Worm (Caenorhabditis elegans) whole organism, dauer: ENCODE measurements around the gene sgcb-1.
"Not testable (repeated sequence)": the region's sequence is repeated elsewhere in the genome, so short reads cannot be mapped to it uniquely, and the experiment has no call there.

Experiments used
- unc-62 ChIP-seq: sonication (generic microtip); optimal IDR thresholded peaks from 2 replicates; lab custom pipeline; 2017; ENCODE audit warnings: missing biosample characterization, missing genetic modification reagents, missing genetic modification characterization

sgcb-1 gene

DNA sequence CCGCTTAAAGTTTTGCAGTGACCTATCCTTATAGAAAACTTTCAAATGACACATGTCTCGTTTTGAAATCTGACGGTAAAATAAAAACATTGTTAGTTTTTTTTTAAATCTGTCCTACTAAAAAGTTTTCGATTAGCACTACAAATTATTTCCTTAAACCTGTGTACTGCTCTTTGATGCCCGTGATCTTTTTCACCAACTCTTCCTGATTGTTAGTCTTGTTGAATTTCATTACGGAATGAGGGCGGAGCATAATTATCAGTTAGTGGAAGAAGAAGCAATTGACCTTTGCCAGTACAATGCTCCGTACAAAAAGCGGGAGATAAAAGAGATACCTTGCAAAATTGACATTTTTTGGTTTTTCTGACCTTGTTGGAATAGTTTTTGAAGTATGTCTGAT is 18.9 kb upstream of the sgcb-1 start, which contains the start of gene K01A2.4:
K01A2.4 (plus strand) TSS at position 301 of the 400 bp plus-strand sequence.
- no peak for TF ChIP-seq unc-62 (GFP tag; lab: Kevin White, UChicago)

DNA sequence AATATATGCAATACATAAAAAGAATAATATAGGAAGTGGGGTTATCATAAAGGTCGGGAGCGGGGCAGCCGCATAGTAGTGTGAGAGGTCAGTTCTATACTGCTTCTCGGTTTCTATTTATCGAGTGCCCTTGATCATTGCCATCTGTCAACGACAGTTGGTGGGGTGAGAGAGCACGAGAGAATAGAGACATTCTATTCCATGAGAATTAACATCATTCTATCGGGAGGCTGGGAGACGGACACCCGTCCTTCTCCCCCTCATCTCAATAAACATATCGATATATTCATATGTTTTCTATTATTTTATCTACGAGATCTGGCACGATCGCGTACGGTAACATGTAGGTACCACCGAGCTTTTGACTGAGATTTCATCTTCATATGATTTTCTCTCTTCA is 14.0 kb upstream of the sgcb-1 start, which contains the start of gene mps-2:
mps-2 (minus strand) TSS at position 101 of the 400 bp plus-strand sequence.
- not testable (repeated sequence) for TF ChIP-seq unc-62 (GFP tag; lab: Kevin White, UChicago)

DNA sequence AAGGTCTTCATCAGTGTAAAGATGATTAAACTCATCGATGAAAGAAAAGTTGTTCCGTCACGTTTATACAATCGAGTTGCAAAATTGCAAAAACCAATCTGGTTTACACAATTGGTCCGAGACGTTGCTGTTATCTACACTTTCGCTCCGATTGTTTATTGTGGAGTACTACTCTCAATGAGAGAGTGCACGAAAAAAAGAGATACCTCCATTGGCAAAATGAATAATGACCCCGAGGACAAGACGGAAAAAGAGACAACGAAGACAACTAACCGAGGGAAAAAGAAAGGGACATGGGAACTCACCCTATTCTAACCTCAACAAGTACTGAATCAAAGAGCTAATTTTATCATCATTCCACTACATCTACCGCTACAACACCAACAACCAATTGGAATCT is 12.6 kb upstream of the sgcb-1 start:
- TF ChIP-seq unc-62 (GFP tag; lab: Kevin White, UChicago), result no peak

- no peak for TF ChIP-seq unc-62 (GFP tag; lab: Kevin White, UChicago)
Measured at ce11 chrII:319459-319858, 6.6 kb upstream of the sgcb-1 start, which contains the start of gene far-7. far-7 (plus strand) TSS chrII:319789.

DNA sequence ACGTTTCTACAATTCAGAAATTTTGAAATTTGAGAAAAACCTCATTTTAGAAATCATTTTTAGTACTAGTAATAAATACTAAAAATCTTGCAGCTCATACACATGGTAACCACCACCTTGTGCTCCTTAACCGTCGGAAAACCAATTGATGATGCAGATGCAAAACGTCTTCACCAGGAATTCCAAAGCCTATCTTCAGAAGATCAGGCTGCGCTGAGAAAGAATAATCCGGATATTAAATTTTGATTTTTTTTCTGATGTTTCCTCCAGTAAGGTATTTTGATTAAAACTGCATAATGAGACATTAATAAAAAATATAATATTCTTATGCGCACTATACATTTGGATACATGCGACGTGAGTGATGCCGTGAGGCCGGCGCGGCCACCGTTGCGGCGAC is 5.3 kb upstream of the sgcb-1 start:
- no peak for TF ChIP-seq unc-62 (GFP tag; lab: Kevin White, UChicago)

DNA sequence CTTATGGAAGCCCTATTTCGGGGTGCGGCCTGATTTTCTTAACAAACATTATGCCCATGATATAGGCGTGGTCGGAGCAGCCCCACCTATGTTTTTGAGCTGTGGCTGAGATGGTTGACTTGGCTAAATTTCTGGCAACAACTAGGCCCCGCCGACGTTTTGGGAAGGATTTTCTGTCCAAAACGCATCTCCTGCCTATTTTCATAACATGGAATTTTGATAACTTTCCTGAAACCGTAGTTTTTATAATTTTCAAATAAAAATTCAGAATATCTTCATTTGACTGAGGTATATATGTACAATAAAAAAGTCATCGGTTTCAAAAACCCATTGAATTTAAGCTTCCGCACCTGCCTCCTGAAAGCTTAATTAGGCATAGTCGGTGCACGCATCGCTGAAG is 4.9 kb upstream of the sgcb-1 start:
- no peak for TF ChIP-seq unc-62 (GFP tag; lab: Kevin White, UChicago)

DNA sequence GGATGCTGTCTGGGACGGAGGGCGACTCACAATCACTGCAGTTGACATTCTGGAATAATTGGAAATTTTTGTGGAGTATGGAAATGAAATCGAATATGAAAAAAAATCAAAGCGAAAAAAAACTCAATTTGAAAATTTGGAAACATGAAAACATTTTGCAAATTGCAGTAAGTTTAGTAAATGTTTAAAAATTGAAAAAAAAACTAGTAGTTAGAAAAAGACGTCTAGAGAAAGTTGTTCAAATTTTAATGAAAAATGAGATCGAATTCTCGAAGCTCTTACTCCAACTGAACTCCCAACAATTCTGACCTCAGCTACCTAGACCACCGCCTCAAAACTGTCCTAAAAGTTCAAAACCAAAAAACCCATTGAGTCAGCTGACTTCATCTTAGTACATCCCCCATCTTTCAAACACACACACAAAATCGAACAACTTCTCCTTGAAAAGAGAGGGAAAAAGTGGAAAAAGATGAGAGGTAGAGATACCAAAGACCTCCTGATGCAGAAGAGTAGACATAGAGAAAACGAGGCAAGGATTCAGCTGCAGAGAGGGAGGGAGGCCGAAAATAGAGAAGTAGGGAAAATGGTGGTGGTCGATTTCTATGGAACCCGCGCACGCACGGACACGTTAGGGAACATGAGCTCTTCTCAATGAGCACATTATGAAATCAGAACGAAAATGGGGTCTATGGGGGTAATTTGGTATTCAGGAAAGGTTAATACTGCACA is 2.9 kb upstream of the sgcb-1 start, which contains the start of gene K01A2.10:
K01A2.10 (minus strand) TSS at position 51 of the 729 bp plus-strand sequence.
- TF ChIP-seq unc-62 (GFP tag; lab: Kevin White, UChicago), result no peak

DNA sequence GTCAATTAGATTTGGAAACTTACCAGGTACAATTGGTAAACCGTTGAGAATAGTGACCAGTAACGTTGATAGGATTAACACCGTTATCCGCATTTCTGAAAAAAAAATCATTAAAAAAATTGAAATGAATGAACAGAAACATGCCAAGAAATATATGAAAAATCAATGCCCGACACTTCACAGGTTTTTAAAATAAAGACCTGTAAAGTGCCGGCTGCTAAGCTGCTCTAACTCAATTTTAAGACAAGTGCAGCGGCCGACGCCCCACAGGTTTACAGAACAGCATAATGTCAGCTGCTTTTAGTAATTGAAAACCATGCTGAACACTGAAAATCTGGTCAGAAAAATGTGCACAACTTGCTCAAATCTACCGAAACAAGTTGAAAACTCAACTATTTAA is 6.3 kb downstream of the sgcb-1 start, which contains the start of gene cbn-1:
cbn-1 (minus strand) TSS at position 101 of the 400 bp plus-strand sequence.
- no peak for TF ChIP-seq unc-62 (GFP tag; lab: Kevin White, UChicago)

DNA sequence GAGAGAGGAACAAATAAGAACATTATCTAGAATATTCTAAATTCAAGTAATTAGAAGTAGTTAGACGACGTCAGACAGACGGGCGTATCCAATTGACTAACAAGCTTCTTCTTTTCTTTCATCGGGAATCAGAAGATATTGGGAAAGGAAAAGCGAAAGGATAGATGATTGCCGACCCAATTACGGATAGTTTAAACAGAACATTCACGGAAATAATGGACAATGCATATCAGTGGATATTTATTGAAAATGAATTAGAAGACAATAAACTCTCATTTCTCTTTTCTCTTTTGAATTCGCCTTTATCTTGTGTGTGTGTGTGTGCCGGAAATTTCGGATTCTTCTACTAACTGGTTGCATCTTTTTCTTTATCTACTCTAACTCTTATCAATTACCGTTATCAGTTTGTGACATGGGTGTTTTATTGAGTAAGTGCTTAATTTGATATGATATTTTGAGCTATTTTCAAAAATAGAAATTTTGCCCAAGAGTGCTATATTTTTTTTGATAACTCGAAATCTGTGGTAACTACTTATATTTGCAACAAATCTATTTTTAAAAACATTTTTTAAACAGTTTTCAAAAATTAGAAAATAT is 7.9 kb downstream of the sgcb-1 start:
- no peak for TF ChIP-seq unc-62 (GFP tag; lab: Kevin White, UChicago)

DNA sequence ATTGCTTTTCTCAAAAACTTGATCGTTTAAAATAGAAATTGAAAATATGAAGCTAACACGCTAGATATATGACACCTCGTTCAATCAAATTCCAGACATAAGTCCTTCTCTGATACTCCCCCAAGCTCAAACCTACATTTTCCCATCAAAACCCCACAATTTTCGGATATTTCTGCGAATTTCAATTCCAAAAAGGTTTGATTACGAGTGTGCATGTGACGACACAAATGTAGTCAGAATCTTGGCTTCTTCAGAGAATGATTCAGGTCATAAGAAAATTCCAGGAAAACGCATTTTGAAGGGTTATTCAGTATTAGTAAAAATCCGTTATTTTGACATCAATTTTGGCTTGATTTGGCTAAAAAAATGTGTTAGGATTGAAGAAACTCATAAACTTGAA is 8.7 kb downstream of the sgcb-1 start:
- TF ChIP-seq unc-62 (GFP tag; lab: Kevin White, UChicago), result no peak

ce11 chrII:337233-337832 is 11.2 kb downstream of the sgcb-1 start, which contains the start of gene cpn-2:
cpn-2 (plus strand) TSS chrII:337782.
- TF ChIP-seq unc-62 (GFP tag; lab: Kevin White, UChicago), result no peak

ce11 chrII:340224-340623 is 14.1 kb downstream of the sgcb-1 start, which contains the start of gene clc-31:
clc-31 (plus strand) TSS chrII:340524.
- TF ChIP-seq unc-62 (GFP tag; lab: Kevin White, UChicago), result no peak

ce11 chrII:340714-341113 is 14.6 kb downstream of the sgcb-1 start:
- TF ChIP-seq unc-62 (GFP tag; lab: Kevin White, UChicago), result no peak

DNA sequence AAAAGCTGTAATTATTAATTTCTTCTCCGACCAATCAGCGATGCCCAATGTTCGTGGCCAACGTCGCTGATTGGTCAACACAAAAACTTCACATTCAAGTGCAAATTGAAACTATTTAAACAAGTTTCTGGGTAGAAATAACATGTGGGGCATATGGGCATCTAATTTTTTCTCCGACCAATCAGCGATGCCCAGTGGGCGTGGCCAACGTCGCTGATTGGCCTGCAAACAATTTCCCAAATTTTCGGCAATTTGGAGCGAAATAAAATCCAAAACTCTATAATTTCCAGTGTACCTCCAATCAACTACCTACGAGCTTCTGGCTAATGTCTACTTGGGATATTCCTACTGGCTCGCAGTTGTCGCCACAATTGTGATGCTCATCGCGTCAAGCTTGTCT is 15.2 kb downstream of the sgcb-1 start:
- no peak for TF ChIP-seq unc-62 (GFP tag; lab: Kevin White, UChicago)

ce11 chrII:347734-348133 is 21.6 kb downstream of the sgcb-1 start, which contains the start of gene D1069.3:
D1069.3 (minus strand) TSS chrII:347891.
- TF ChIP-seq unc-62 (GFP tag; lab: Kevin White, UChicago), result no peak

ce11 chrII:349749-350148 is 23.6 kb downstream of the sgcb-1 start:
- TF ChIP-seq unc-62 (GFP tag; lab: Kevin White, UChicago), result no peak
